Fruit fly (Drosophila melanogaster) whole organism, embryonic: ENCODE measurements around the gene Ndfip.

Experiments
- BtbVII ChIP-seq: fragments of 200-800 bp; sonication (Bioruptor generic); optimal IDR thresholded peaks from 3 replicates; lab custom pipeline; 2017; ENCODE audit warnings: missing biosample characterization, mild to moderate bottlenecking, missing genetic modification characterization
- CG13424 ChIP-seq: fragments of 200-800 bp; sonication (Bioruptor generic); optimal IDR thresholded peaks from 2 replicates; lab custom pipeline; 2019; ENCODE audit warnings: missing biosample characterization, mild to moderate bottlenecking, missing genetic modification characterization, moderate library complexity
- CG17361 ChIP-seq: fragments of 200-800 bp; sonication (Bioruptor generic); IDR thresholded peaks from 3 replicates; pipeline ENCODE4 v1.3.6; 2022; ENCODE audit warnings: missing biosample characterization, missing genetic modification characterization
- CG17385 ChIP-seq: fragments of 200-800 bp; sonication (Bioruptor generic); optimal IDR thresholded peaks from 3 replicates; lab custom pipeline; 2018; ENCODE audit warnings: missing biosample characterization, mild to moderate bottlenecking, missing genetic modification characterization
- CG3065 ChIP-seq: fragments of 200-800 bp; sonication (Bioruptor generic); optimal IDR thresholded peaks from 2 replicates; lab custom pipeline; 2016; ENCODE audit warnings: missing biosample characterization, missing genetic modification characterization
- CG32772 ChIP-seq: fragments of 200-800 bp; sonication (Bioruptor generic); IDR thresholded peaks from 2 replicates; pipeline ENCODE4 v1.3.6; 2022; ENCODE audit warnings: missing biosample characterization, missing genetic modification characterization
- CG33557 ChIP-seq: fragments of 200-800 bp; sonication (Bioruptor generic); optimal IDR thresholded peaks from 2 replicates; lab custom pipeline; 2019; ENCODE audit warnings: missing biosample characterization, mild to moderate bottlenecking, missing genetic modification characterization, moderate library complexity
- CG3838 ChIP-seq: fragments of 200-800 bp; sonication (Bioruptor generic); optimal IDR thresholded peaks from 3 replicates; lab custom pipeline; 2016; ENCODE audit warnings: missing biosample characterization, missing genetic modification characterization
- CG43689 ChIP-seq: fragments of 200-800 bp; sonication (Bioruptor generic); IDR thresholded peaks from 2 replicates; pipeline ENCODE4 v1.3.6; 2022; ENCODE audit warnings: missing biosample characterization, missing genetic modification characterization
- CG6791 ChIP-seq: fragments of 200-800 bp; sonication (Bioruptor generic); IDR thresholded peaks from 3 replicates; pipeline ENCODE4 v1.3.6; 2022; ENCODE audit warnings: missing biosample characterization, missing genetic modification characterization; ENCODE audit not compliant: partially characterized antibody
- CG7271 ChIP-seq: fragments of 200-800 bp; sonication (Bioruptor generic); optimal IDR thresholded peaks from 2 replicates; lab custom pipeline; 2018; ENCODE audit warnings: missing biosample characterization, mild to moderate bottlenecking, missing genetic modification characterization, moderate library complexity
- CG8089 ChIP-seq: fragments of 200-800 bp; sonication (Bioruptor generic); optimal IDR thresholded peaks from 3 replicates; lab custom pipeline; 2016; ENCODE audit warnings: missing biosample characterization, missing genetic modification characterization
- CG8359 ChIP-seq: fragments of 200-800 bp; sonication (Bioruptor generic); optimal IDR thresholded peaks from 2 replicates; lab custom pipeline; 2017; ENCODE audit warnings: missing biosample characterization, mild to moderate bottlenecking, missing genetic modification characterization, borderline replicate concordance
- CG8478 ChIP-seq: fragments of >200 bp; optimal IDR thresholded peaks from 2 replicates; lab custom pipeline; 2018
- CG8924 ChIP-seq: fragments of 200-800 bp; optimal IDR thresholded peaks from 3 replicates; lab custom pipeline; 2019; ENCODE audit warnings: missing biosample characterization, mild to moderate bottlenecking, missing genetic modification characterization, moderate library complexity
- CG9437 ChIP-seq: fragments of 200-800 bp; sonication (Bioruptor generic); optimal IDR thresholded peaks from 2 replicates; lab custom pipeline; 2018; ENCODE audit warnings: missing biosample characterization, mild to moderate bottlenecking, missing genetic modification characterization
- CG9727 ChIP-seq: fragments of 200-800 bp; sonication (Bioruptor generic); optimal IDR thresholded peaks from 3 replicates; lab custom pipeline; 2017; ENCODE audit warnings: missing biosample characterization, mild to moderate bottlenecking, missing genetic modification characterization
- CkIIα-i1 ChIP-seq: fragments of 200-800 bp; sonication (Bioruptor generic); IDR thresholded peaks from 2 replicates; pipeline ENCODE4 v1.3.6; 2022; ENCODE audit warnings: missing biosample characterization, missing genetic modification characterization
- HmgD ChIP-seq: fragments of 200-800 bp; sonication (Bioruptor generic); optimal IDR thresholded peaks from 3 replicates; lab custom pipeline; 2016; ENCODE audit warnings: missing biosample characterization, missing genetic modification characterization
- Hmr ChIP-seq: fragments of 200-800 bp; sonication (Bioruptor generic); optimal IDR thresholded peaks from 3 replicates; lab custom pipeline; 2017; ENCODE audit warnings: mild to moderate bottlenecking, missing biosample characterization, missing genetic modification reagents, missing genetic modification characterization
- Hr39 ChIP-seq: fragments of >200 bp; optimal IDR thresholded peaks from 2 replicates; lab custom pipeline; 2017
- Hsf ChIP-seq: fragments of 200-800 bp; sonication (Bioruptor generic); optimal IDR thresholded peaks from 3 replicates; lab custom pipeline; 2016; ENCODE audit warnings: missing biosample characterization, missing genetic modification characterization
- Kr ChIP-seq: fragments of 200-800 bp; sonication (Bioruptor generic); optimal IDR thresholded peaks from 2 replicates; lab custom pipeline; 2017; ENCODE audit warnings: missing biosample characterization, mild to moderate bottlenecking, missing genetic modification characterization
- Max ChIP-seq: fragments of 200-800 bp; sonication (Bioruptor generic); optimal IDR thresholded peaks from 2 replicates; lab custom pipeline; 2016; ENCODE audit warnings: missing biosample characterization, mild to moderate bottlenecking, missing genetic modification characterization
- PHDP ChIP-seq: fragments of 200-800 bp; sonication (Bioruptor generic); optimal IDR thresholded peaks from 3 replicates; lab custom pipeline; 2018; ENCODE audit warnings: missing biosample characterization, mild to moderate bottlenecking, missing genetic modification characterization, moderate library complexity
- Pdp1 ChIP-seq, 2 experiments: fragments of 200-800 bp; sonication (Bioruptor generic); optimal IDR thresholded peaks; 3 replicates each; lab custom pipeline; 2016; ENCODE audit warnings: missing biosample characterization in 2 of 2, missing genetic modification characterization in 2 of 2, mild to moderate bottlenecking in 1 of 2, moderate library complexity in 1 of 2
- Six4 ChIP-seq: fragments of 200-800 bp; sonication (Bioruptor generic); optimal IDR thresholded peaks from 2 replicates; lab custom pipeline; 2016; ENCODE audit warnings: missing biosample characterization, missing genetic modification characterization
- abd-A ChIP-seq: fragments of 200-800 bp; sonication (Bioruptor generic); optimal IDR thresholded peaks from 3 replicates; lab custom pipeline; 2019; ENCODE audit warnings: missing biosample characterization, mild to moderate bottlenecking, missing genetic modification characterization, moderate library complexity
- ap ChIP-seq: fragments of 200-800 bp; sonication (Bioruptor generic); IDR thresholded peaks from 2 replicates; pipeline ENCODE4 v1.3.6; 2022; ENCODE audit warnings: missing biosample characterization, missing genetic modification characterization
- bbx ChIP-seq: fragments of 200-800 bp; sonication (Bioruptor generic); IDR thresholded peaks from 2 replicates; pipeline ENCODE4 v1.3.6; 2022; ENCODE audit warnings: missing biosample characterization, missing genetic modification characterization; ENCODE audit not compliant: partially characterized antibody
- crc ChIP-seq: fragments of 200-800 bp; sonication (Bioruptor generic); optimal IDR thresholded peaks from 2 replicates; lab custom pipeline; 2016; ENCODE audit warnings: missing biosample characterization, missing genetic modification characterization
- croc ChIP-seq: fragments of 200-800 bp; sonication (Bioruptor generic); conservative IDR thresholded peaks from 3 replicates; pipeline ENCODE4 v1.3.6; 2022; ENCODE audit warnings: missing biosample characterization, missing genetic modification characterization
- cwo ChIP-seq: fragments of 200-800 bp; sonication (Bioruptor generic); optimal IDR thresholded peaks from 3 replicates; lab custom pipeline; 2017; ENCODE audit warnings: missing biosample characterization, missing genetic modification characterization, mild to moderate bottlenecking, moderate library complexity, missing genetic modification reagents
- dpn ChIP-seq, 2 experiments: fragments of 200-800 bp; sonication (Bioruptor generic); optimal IDR thresholded peaks; 3 replicates each; lab custom pipeline; 2016; ENCODE audit warnings: missing biosample characterization in 2 of 2, missing genetic modification characterization in 2 of 2
- esg ChIP-seq: fragments of 200-800 bp; sonication (Bioruptor generic); conservative IDR thresholded peaks from 2 replicates; pipeline ENCODE4 v1.3.6; 2022; ENCODE audit warnings: missing biosample characterization, missing genetic modification characterization
- fd64A ChIP-seq: fragments of 200-800 bp; sonication (Bioruptor generic); optimal IDR thresholded peaks from 3 replicates; lab custom pipeline; 2018; ENCODE audit warnings: missing biosample characterization, mild to moderate bottlenecking, missing genetic modification characterization
- gcm ChIP-seq: fragments of 200-800 bp; sonication (Bioruptor generic); optimal IDR thresholded peaks from 2 replicates; lab custom pipeline; 2019; ENCODE audit warnings: missing biosample characterization, mild to moderate bottlenecking, missing genetic modification characterization, moderate library complexity
- gro ChIP-seq: fragments of 200-800 bp; sonication (Bioruptor generic); optimal IDR thresholded peaks from 2 replicates; lab custom pipeline; 2016; ENCODE audit warnings: missing biosample characterization, missing genetic modification characterization
- hth ChIP-seq: fragments of >200 bp; optimal IDR thresholded peaks from 2 replicates; lab custom pipeline; 2017; ENCODE audit warnings: inconsistent platforms
- jumu ChIP-seq: fragments of 200-800 bp; sonication (Bioruptor generic); optimal IDR thresholded peaks from 3 replicates; lab custom pipeline; 2016; ENCODE audit warnings: missing biosample characterization, missing genetic modification characterization
- lilli ChIP-seq: fragments of 200-800 bp; sonication (Bioruptor generic); optimal IDR thresholded peaks from 3 replicates; lab custom pipeline; 2016; ENCODE audit warnings: missing biosample characterization, missing genetic modification characterization
- pum ChIP-seq: fragments of 200-800 bp; sonication (Bioruptor generic); optimal IDR thresholded peaks from 2 replicates; lab custom pipeline; 2016; ENCODE audit warnings: missing biosample characterization, missing genetic modification characterization
- row ChIP-seq: fragments of 200-800 bp; sonication (Bioruptor generic); IDR thresholded peaks from 3 replicates; pipeline ENCODE4 v1.3.6; 2022; ENCODE audit warnings: missing biosample characterization, missing genetic modification characterization
- so ChIP-seq: fragments of 200-800 bp; sonication (Bioruptor generic); IDR thresholded peaks from 3 replicates; pipeline ENCODE4 v1.3.6; 2022; ENCODE audit warnings: missing biosample characterization, missing genetic modification characterization
- ssp ChIP-seq: fragments of 200-800 bp; sonication (Bioruptor generic); IDR thresholded peaks from 2 replicates; pipeline ENCODE4 v1.3.6; 2022; ENCODE audit warnings: missing biosample characterization, missing genetic modification characterization
- tna ChIP-seq: fragments of 200-800 bp; sonication (Bioruptor generic); IDR thresholded peaks from 2 replicates; pipeline ENCODE4 v1.3.6; 2022; ENCODE audit warnings: missing biosample characterization, missing genetic modification characterization; ENCODE audit not compliant: partially characterized antibody
- toy ChIP-seq: fragments of 200-800 bp; sonication (Bioruptor generic); IDR thresholded peaks from 2 replicates; pipeline ENCODE4 v1.3.6; 2022; ENCODE audit warnings: missing biosample characterization, missing genetic modification characterization
- trem ChIP-seq: fragments of 200-800 bp; optimal IDR thresholded peaks from 3 replicates; lab custom pipeline; 2019; ENCODE audit warnings: missing biosample characterization, mild to moderate bottlenecking, missing genetic modification characterization, moderate library complexity
- wor ChIP-seq: fragments of 200-800 bp; sonication (Bioruptor generic); IDR thresholded peaks from 2 replicates; pipeline ENCODE4 v1.3.6; 2022; ENCODE audit warnings: missing biosample characterization, missing genetic modification characterization

The Ndfip gene

dm6 chr3L:17653701-17654667 lies at the start of gene Ndfip, which contains the start of the genes Krn and CG7484 (continued):
- TF ChIP-seq Hr39 (lab: Kevin White, UChicago), result no peak
- peak; percentile 52 for TF ChIP-seq CG8089 (GFP tag; lab: Kevin White, UChicago)
- TF ChIP-seq crc (GFP tag; lab: Kevin White, UChicago), result no peak
- TF ChIP-seq CG33557 (GFP tag; lab: Kevin White, UChicago), result peak; percentile 86
- TF ChIP-seq bbx (GFP tag; lab: Robert Waterston, UW), result peak; percentile 94
- TF ChIP-seq Six4 (GFP tag; lab: Kevin White, UChicago), result peak; percentile 77
- peak; percentile 92 for TF ChIP-seq lilli (GFP tag; lab: Kevin White, UChicago)
- TF ChIP-seq toy, result no peak
- peak; percentile 86 for TF ChIP-seq PHDP (tag; lab: Kevin White, UChicago)
- TF ChIP-seq BtbVII (GFP tag; lab: Kevin White, UChicago), result peak; percentile 36
- TF ChIP-seq CkIIα-i1 (GFP tag; lab: Robert Waterston, UW), result no peak
- TF ChIP-seq croc, result peak; percentile 78
- peak; percentile 85 for TF ChIP-seq CG32772
- TF ChIP-seq Hmr (GFP tag; lab: Kevin White, UChicago), result peak; percentile 88
- peak; percentile 72 for TF ChIP-seq CG3065
- TF ChIP-seq Max, result peak; percentile 76
- TF ChIP-seq pum (GFP tag; lab: Kevin White, UChicago), result peak; percentile 83
- TF ChIP-seq CG3838, result peak; percentile 57
- peak; percentile 89 for TF ChIP-seq CG6791 (GFP tag; lab: Robert Waterston, UW)
- TF ChIP-seq CG8924, result peak; percentile 94
- TF ChIP-seq hth (lab: Kevin White, UChicago), result no peak
- peak; percentile 62 for TF ChIP-seq wor
- TF ChIP-seq gro (GFP tag; lab: Kevin White, UChicago), result peak; percentile 68
- TF ChIP-seq CG8478 (lab: Kevin White, UChicago), result no peak
- peak; percentile 71 for TF ChIP-seq ap (GFP tag; lab: Robert Waterston, UW)
- TF ChIP-seq dpn (GFP tag; optimal IDR thresholded peaks at IDR 0.05; lab: Kevin White, UChicago), result peak; percentile 85 to 89
- peak; percentile 98 for TF ChIP-seq row
- no peak for TF ChIP-seq fd64A (GFP tag; lab: Kevin White, UChicago)
- TF ChIP-seq CG9727 (GFP tag; lab: Kevin White, UChicago), result peak; percentile 88
- TF ChIP-seq so, result peak; percentile 79
- TF ChIP-seq cwo, result peak; percentile 64
- TF ChIP-seq CG17361 (GFP tag; lab: Robert Waterston, UW), result peak; percentile 92
- TF ChIP-seq CG13424, result peak; percentile 95
- TF ChIP-seq Pdp1 (GFP tag; optimal IDR thresholded peaks at IDR 0.05; lab: Kevin White, UChicago), result peak; percentile 74 to 83
- TF ChIP-seq CG17385 (GFP tag; lab: Kevin White, UChicago), result peak; percentile 60
- no peak for TF ChIP-seq CG8359 (GFP tag; lab: Kevin White, UChicago)
- TF ChIP-seq gcm (GFP tag; lab: Kevin White, UChicago), result peak; percentile 75
- TF ChIP-seq esg (GFP tag; lab: Robert Waterston, UW), result peak; percentile 84
- peak; percentile 76 for TF ChIP-seq CG7271
- peak; percentile 5 for TF ChIP-seq HmgD (GFP tag; lab: Kevin White, UChicago)
- TF ChIP-seq Hsf (GFP tag; lab: Kevin White, UChicago), result peak; percentile 90
- TF ChIP-seq tna (GFP tag; lab: Robert Waterston, UW), result peak; percentile 85
- TF ChIP-seq ssp (GFP tag; lab: Robert Waterston, UW), result peak; percentile 84
- 0 out of 2 replicates have a peak, but pooled peaks have one; percentile 16 for TF ChIP-seq CG43689 (GFP tag; lab: Robert Waterston, UW)
- TF ChIP-seq CG9437 (GFP tag; lab: Kevin White, UChicago), result peak; percentile 72
- no peak for TF ChIP-seq Kr (GFP tag; lab: Kevin White, UChicago)
- TF ChIP-seq jumu, result peak; percentile 75
- TF ChIP-seq abd-A (tag; lab: Kevin White, UChicago), result peak; percentile 86
- TF ChIP-seq trem (tag; lab: Kevin White, UChicago), result peak; percentile 92
